Worm (Caenorhabditis elegans): ENCODE data around the gene ceph-41.

DNA sequence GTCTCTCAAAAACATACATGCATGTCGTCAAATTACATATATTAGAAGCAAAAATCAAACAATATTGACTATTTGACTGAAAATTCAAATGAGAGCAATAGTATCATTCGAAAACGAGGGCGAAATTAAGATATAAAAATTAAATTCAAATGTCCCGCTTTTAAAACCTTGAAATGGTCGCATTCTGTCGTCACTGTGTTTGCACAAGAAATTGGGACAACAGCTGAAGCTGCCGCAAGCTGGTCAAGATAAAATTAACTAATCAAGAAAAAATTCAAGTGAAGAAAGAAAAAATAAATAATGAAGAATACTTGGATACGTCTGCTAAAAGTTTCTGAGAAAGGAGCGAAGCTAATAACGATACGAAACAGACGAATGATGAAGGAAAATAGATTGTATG is 14.4 kb upstream of the ceph-41 start:
- TF ChIP-seq unc-55 (GFP tag; optimal IDR thresholded peaks at IDR 0.05) (no peak), lin-11 (tag; optimal IDR thresholded peaks at IDR 0.05) (no peak)
